Fruit fly (Drosophila melanogaster) whole organism, embryonic: ENCODE data around the gene fd96Ca.
A peak's percentile ranks its signal among the peaks of the same experiment; 100 is the strongest.

ENCODE experiments used
- Atf6 ChIP-seq: fragments of 200-800 bp; sonication (Bioruptor generic); IDR thresholded peaks from 2 replicates; pipeline ENCODE4 v1.3.6; 2022; ENCODE audit warnings: missing biosample characterization, missing genetic modification characterization
- CG10209 ChIP-seq: fragments of 200-800 bp; sonication (Bioruptor generic); optimal IDR thresholded peaks from 3 replicates; lab custom pipeline; 2017; ENCODE audit warnings: missing biosample characterization, mild to moderate bottlenecking, missing genetic modification characterization, missing genetic modification reagents
- CG1024 ChIP-seq: fragments of 200-800 bp; sonication (Bioruptor generic); IDR thresholded peaks from 2 replicates; pipeline ENCODE4 v1.3.6; 2022; ENCODE audit warnings: missing biosample characterization, missing genetic modification characterization
- CG10959 ChIP-seq: fragments of 200-800 bp; sonication (Bioruptor generic); IDR thresholded peaks from 2 replicates; pipeline ENCODE4 v1.3.6; 2022; ENCODE audit warnings: missing biosample characterization, missing genetic modification characterization
- CG12659 ChIP-seq: fragments of 200-800 bp; sonication (Bioruptor generic); optimal IDR thresholded peaks from 3 replicates; lab custom pipeline; 2017; ENCODE audit warnings: mild to moderate bottlenecking, missing biosample characterization, missing genetic modification reagents, missing genetic modification characterization
- CG13624 ChIP-seq: fragments of 200-800 bp; sonication (Bioruptor generic); optimal IDR thresholded peaks from 2 replicates; lab custom pipeline; 2016; ENCODE audit warnings: missing biosample characterization, missing genetic modification characterization
- CG14441 ChIP-seq: fragments of 200-800 bp; sonication (Bioruptor generic); IDR thresholded peaks from 2 replicates; pipeline ENCODE4 v1.3.6; 2022; ENCODE audit warnings: missing biosample characterization, missing genetic modification characterization
- CG15011 ChIP-seq: fragments of 200-800 bp; sonication (Bioruptor generic); optimal IDR thresholded peaks from 3 replicates; lab custom pipeline; 2018; ENCODE audit warnings: missing biosample characterization, mild to moderate bottlenecking, missing genetic modification characterization
- CG1602 ChIP-seq: fragments of 200-800 bp; sonication (Bioruptor generic); optimal IDR thresholded peaks from 3 replicates; lab custom pipeline; 2016; ENCODE audit warnings: missing biosample characterization, missing genetic modification characterization
- CG16779 ChIP-seq: fragments of 200-800 bp; sonication (Bioruptor generic); IDR thresholded peaks from 2 replicates; pipeline ENCODE4 v1.3.6; 2022; ENCODE audit warnings: missing biosample characterization, missing genetic modification characterization
- CG17568 ChIP-seq: fragments of 200-800 bp; sonication (Bioruptor generic); optimal IDR thresholded peaks from 2 replicates; lab custom pipeline; 2018; ENCODE audit warnings: missing biosample characterization, mild to moderate bottlenecking, missing genetic modification characterization, moderate library complexity
- CG2199 ChIP-seq: fragments of 200-800 bp; sonication (Bioruptor generic); IDR thresholded peaks from 3 replicates; pipeline ENCODE4 v1.3.6; 2022; ENCODE audit warnings: missing biosample characterization, missing genetic modification characterization
- CG31365 ChIP-seq: fragments of 200-800 bp; sonication (Bioruptor generic); optimal IDR thresholded peaks from 2 replicates; lab custom pipeline; 2018; ENCODE audit warnings: missing biosample characterization, mild to moderate bottlenecking, missing genetic modification characterization
- CG33557 ChIP-seq: fragments of 200-800 bp; sonication (Bioruptor generic); optimal IDR thresholded peaks from 2 replicates; lab custom pipeline; 2019; ENCODE audit warnings: missing biosample characterization, mild to moderate bottlenecking, missing genetic modification characterization, moderate library complexity
- CG42726 ChIP-seq: fragments of 200-800 bp; sonication (Bioruptor generic); IDR thresholded peaks from 2 replicates; pipeline ENCODE4 v1.3.6; 2022; ENCODE audit warnings: missing biosample characterization, missing genetic modification characterization; ENCODE audit not compliant: partially characterized antibody
- CG4707 ChIP-seq: fragments of 200-800 bp; sonication (Bioruptor generic); optimal IDR thresholded peaks from 2 replicates; lab custom pipeline; 2018; ENCODE audit warnings: missing biosample characterization, mild to moderate bottlenecking, missing genetic modification characterization, moderate library complexity
- CG6175 ChIP-seq: fragments of 200-800 bp; sonication (Bioruptor generic); IDR thresholded peaks from 3 replicates; pipeline ENCODE4 v1.3.6; 2022; ENCODE audit warnings: missing biosample characterization, missing genetic modification characterization
- CG7839 ChIP-seq: fragments of 200-800 bp; sonication (Bioruptor generic); optimal IDR thresholded peaks from 3 replicates; lab custom pipeline; 2018; ENCODE audit warnings: missing biosample characterization, mild to moderate bottlenecking, missing genetic modification characterization, moderate library complexity
- CG9437 ChIP-seq: fragments of 200-800 bp; sonication (Bioruptor generic); optimal IDR thresholded peaks from 2 replicates; lab custom pipeline; 2018; ENCODE audit warnings: missing biosample characterization, mild to moderate bottlenecking, missing genetic modification characterization
- CG9932 ChIP-seq: fragments of 200-800 bp; sonication (Bioruptor generic); IDR thresholded peaks from 2 replicates; pipeline ENCODE4 v1.3.6; 2022; ENCODE audit warnings: missing biosample characterization, missing genetic modification characterization
- Doc2 ChIP-seq: fragments of 200-800 bp; sonication (Bioruptor generic); IDR thresholded peaks from 2 replicates; pipeline ENCODE4 v1.3.6; 2022; ENCODE audit warnings: missing biosample characterization, missing genetic modification characterization
- H15 ChIP-seq: fragments of 200-800 bp; sonication (Bioruptor generic); IDR thresholded peaks from 3 replicates; pipeline ENCODE4 v1.3.6; 2022; ENCODE audit warnings: missing biosample characterization, missing genetic modification characterization
- Hmx ChIP-seq: fragments of 200-800 bp; sonication (Bioruptor generic); optimal IDR thresholded peaks from 2 replicates; lab custom pipeline; 2016; ENCODE audit warnings: missing biosample characterization, missing genetic modification characterization
- Hsf ChIP-seq: fragments of 200-800 bp; sonication (Bioruptor generic); optimal IDR thresholded peaks from 3 replicates; lab custom pipeline; 2016; ENCODE audit warnings: missing biosample characterization, missing genetic modification characterization
- Mrtf ChIP-seq: fragments of 200-800 bp; sonication (Bioruptor generic); IDR thresholded peaks from 3 replicates; pipeline ENCODE4 v1.3.6; 2022; ENCODE audit warnings: missing biosample characterization, missing genetic modification characterization
- Scr ChIP-seq: fragments of 200-800 bp; sonication (Bioruptor generic); IDR thresholded peaks from 2 replicates; pipeline ENCODE4 v1.3.6; 2022; ENCODE audit warnings: missing biosample characterization, missing genetic modification characterization; ENCODE audit not compliant: partially characterized antibody
- YL-1 ChIP-seq: fragments of 200-800 bp; sonication (Bioruptor generic); optimal IDR thresholded peaks from 3 replicates; lab custom pipeline; 2017; ENCODE audit warnings: missing biosample characterization, mild to moderate bottlenecking, missing genetic modification characterization
- abd-A ChIP-seq: fragments of 200-800 bp; sonication (Bioruptor generic); optimal IDR thresholded peaks from 3 replicates; lab custom pipeline; 2019; ENCODE audit warnings: missing biosample characterization, mild to moderate bottlenecking, missing genetic modification characterization, moderate library complexity
- ap ChIP-seq: fragments of 200-800 bp; sonication (Bioruptor generic); IDR thresholded peaks from 2 replicates; pipeline ENCODE4 v1.3.6; 2022; ENCODE audit warnings: missing biosample characterization, missing genetic modification characterization
- br ChIP-seq: fragments of >200 bp; optimal IDR thresholded peaks from 2 replicates; lab custom pipeline; 2017
- btn ChIP-seq: fragments of 200-800 bp; sonication (Bioruptor generic); optimal IDR thresholded peaks from 2 replicates; lab custom pipeline; 2016; ENCODE audit warnings: missing biosample characterization, missing genetic modification characterization
- crol ChIP-seq: fragments of 200-800 bp; sonication (Bioruptor generic); IDR thresholded peaks from 2 replicates; pipeline ENCODE4 v1.3.6; 2022; ENCODE audit warnings: missing biosample characterization, missing genetic modification characterization
- dan ChIP-seq: fragments of 200-800 bp; sonication (Bioruptor generic); IDR thresholded peaks from 2 replicates; pipeline ENCODE4 v1.3.6; 2022; ENCODE audit warnings: missing biosample characterization, missing genetic modification characterization
- disco-r ChIP-seq: fragments of 200-800 bp; sonication (Bioruptor generic); optimal IDR thresholded peaks from 2 replicates; lab custom pipeline; 2016; ENCODE audit warnings: missing biosample characterization, missing genetic modification characterization
- ewg ChIP-seq: fragments of 200-800 bp; sonication (Bioruptor generic); optimal IDR thresholded peaks from 3 replicates; lab custom pipeline; 2017; ENCODE audit warnings: mild to moderate bottlenecking, missing biosample characterization, missing genetic modification reagents, missing genetic modification characterization
- fd3F ChIP-seq: fragments of 200-800 bp; sonication (Bioruptor generic); optimal IDR thresholded peaks from 2 replicates; lab custom pipeline; 2018; ENCODE audit warnings: missing biosample characterization, mild to moderate bottlenecking, missing genetic modification characterization, moderate library complexity
- gem ChIP-seq: fragments of 200-800 bp; sonication (Bioruptor generic); optimal IDR thresholded peaks from 2 replicates; lab custom pipeline; 2019; ENCODE audit warnings: missing biosample characterization, mild to moderate bottlenecking, missing genetic modification characterization, moderate library complexity
- gt ChIP-seq: fragments of 200-800 bp; sonication (Bioruptor generic); IDR thresholded peaks from 2 replicates; pipeline ENCODE4 v1.3.6; 2022; ENCODE audit warnings: missing biosample characterization, missing genetic modification characterization
- jing ChIP-seq: fragments of 200-800 bp; sonication (Bioruptor generic); optimal IDR thresholded peaks from 2 replicates; lab custom pipeline; 2018; ENCODE audit warnings: missing biosample characterization, mild to moderate bottlenecking, missing genetic modification characterization
- kay ChIP-seq: fragments of 200-800 bp; sonication (Bioruptor generic); optimal IDR thresholded peaks from 2 replicates; lab custom pipeline; 2016; ENCODE audit warnings: missing biosample characterization, missing genetic modification characterization
- knrl ChIP-seq: fragments of 200-800 bp; sonication (Bioruptor generic); IDR thresholded peaks from 3 replicates; pipeline ENCODE4 v1.3.6; 2022; ENCODE audit warnings: missing biosample characterization, missing genetic modification characterization; ENCODE audit not compliant: partially characterized antibody
- lmd ChIP-seq: fragments of 200-800 bp; sonication (Bioruptor generic); IDR thresholded peaks from 2 replicates; pipeline ENCODE4 v1.3.6; 2022; ENCODE audit warnings: missing biosample characterization, missing genetic modification characterization
- lov ChIP-seq, 2 experiments: fragments of 200-800 bp in 1 of 2; fragments of >200 bp in 1 of 2; sonication (Bioruptor generic) in 1 of 2; IDR thresholded peaks in 1 of 2; optimal IDR thresholded peaks in 1 of 2; 2 replicates in 1 of 2; 3 replicates in 1 of 2; pipeline versions ENCODE4 v1.3.6 to Lab custom; 2017 to 2022; ENCODE audit warnings: missing biosample characterization in 1 of 2, missing genetic modification characterization in 1 of 2
- row ChIP-seq: fragments of 200-800 bp; sonication (Bioruptor generic); IDR thresholded peaks from 3 replicates; pipeline ENCODE4 v1.3.6; 2022; ENCODE audit warnings: missing biosample characterization, missing genetic modification characterization
- sens ChIP-seq: fragments of 200-800 bp; sonication (Bioruptor generic); peaks from one replicate; lab custom pipeline; 2016; ENCODE audit warnings: missing biosample characterization, missing genetic modification characterization
- slbo ChIP-seq: fragments of 200-800 bp; sonication (Bioruptor generic); IDR thresholded peaks from 2 replicates; pipeline ENCODE4 v1.3.6; 2022; ENCODE audit warnings: missing biosample characterization, missing genetic modification characterization
- slou ChIP-seq: fragments of 200-800 bp; sonication (Bioruptor generic); optimal IDR thresholded peaks from 3 replicates; lab custom pipeline; 2016; ENCODE audit warnings: missing biosample characterization, missing genetic modification characterization
- tgo ChIP-seq: fragments of 200-800 bp; sonication (Bioruptor generic); IDR thresholded peaks from 3 replicates; pipeline ENCODE4 v1.3.6; 2022; ENCODE audit warnings: missing biosample characterization, missing genetic modification characterization
- tna ChIP-seq: fragments of 200-800 bp; sonication (Bioruptor generic); IDR thresholded peaks from 2 replicates; pipeline ENCODE4 v1.3.6; 2022; ENCODE audit warnings: missing biosample characterization, missing genetic modification characterization; ENCODE audit not compliant: partially characterized antibody
- trem ChIP-seq: fragments of 200-800 bp; optimal IDR thresholded peaks from 3 replicates; lab custom pipeline; 2019; ENCODE audit warnings: missing biosample characterization, mild to moderate bottlenecking, missing genetic modification characterization, moderate library complexity
- zf30C ChIP-seq: fragments of 200-800 bp; sonication (Bioruptor generic); optimal IDR thresholded peaks from 3 replicates; lab custom pipeline; 2018; ENCODE audit warnings: missing biosample characterization, mild to moderate bottlenecking, missing genetic modification characterization

Gene fd96Ca

DNA sequence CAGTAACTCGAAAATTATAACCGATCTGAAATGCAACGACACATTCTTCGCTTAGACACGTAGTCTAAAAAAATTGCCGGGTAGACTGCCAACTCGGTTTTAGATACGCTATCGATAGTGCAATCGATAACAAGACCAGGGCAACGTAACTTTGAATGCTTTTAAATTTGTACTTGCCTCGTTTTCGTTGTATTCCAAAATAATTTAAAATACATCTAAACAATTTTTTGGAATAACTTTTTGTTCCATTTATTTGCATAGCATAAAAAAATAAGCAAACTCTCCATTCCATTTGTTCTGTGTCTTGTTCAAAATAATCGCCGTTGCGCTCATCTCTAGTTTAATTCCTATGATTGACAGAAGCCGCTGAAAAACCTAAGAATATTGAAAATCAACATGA is 12.9 kb upstream of the fd96Ca start, which contains the start of the genes Stt3B and CG11839 (continued):
- TF ChIP-seq abd-A (tag; lab: Kevin White, UChicago) (no peak), jing (GFP tag; lab: Kevin White, UChicago) (no peak), CG15011 (GFP tag; lab: Kevin White, UChicago) (no peak), CG2199 (0 out of 3 replicates have a peak, but pooled peaks have one; percentile 29), fd3F (GFP tag; lab: Kevin White, UChicago) (peak; percentile 62), CG1024 (GFP tag; lab: Robert Waterston, UW) (no peak), CG1602 (GFP tag; lab: Kevin White, UChicago) (peak; percentile 69), CG12659 (peak; percentile 85), CG31365 (tag; lab: Kevin White, UChicago) (no peak), ap (GFP tag; lab: Robert Waterston, UW) (no peak), tna (GFP tag; lab: Robert Waterston, UW) (peak; percentile 76; the same call in 1 of the 2 replicates), gem (tag; lab: Kevin White, UChicago) (no peak), CG10209 (GFP tag; lab: Kevin White, UChicago) (no peak), gt (no peak), tgo (no peak; the same call in 1 of the 3 replicates), CG4707 (GFP tag; lab: Kevin White, UChicago) (no peak), disco-r (peak; percentile 17), trem (tag; lab: Kevin White, UChicago) (peak; percentile 100), btn (GFP tag; lab: Kevin White, UChicago) (peak; percentile 43), crol (no peak), kay (GFP tag; lab: Kevin White, UChicago) (peak; percentile 48), zf30C (GFP tag; lab: Kevin White, UChicago) (no peak), slbo (no peak; the same call in 1 of the 2 replicates), CG14441 (GFP tag; lab: Robert Waterston, UW) (peak; percentile 79), row (GFP tag; lab: Robert Waterston, UW) (peak; percentile 95), Doc2 (GFP tag; lab: Robert Waterston, UW) (no peak), Hmx (GFP tag; lab: Kevin White, UChicago) (peak; percentile 6), CG9932 (GFP tag; lab: Robert Waterston, UW) (peak; percentile 87), YL-1 (GFP tag; lab: Kevin White, UChicago) (peak; percentile 79), CG17568 (GFP tag; lab: Kevin White, UChicago) (no peak), CG9437 (peak; percentile 71), Atf6 (peak; percentile 62; the same call in 1 of the 2 replicates), CG10959 (GFP tag; lab: Robert Waterston, UW) (no peak), Mrtf (GFP tag; lab: Robert Waterston, UW) (0 out of 3 replicates have a peak, but pooled peaks have one; percentile 13), CG33557 (GFP tag; lab: Kevin White, UChicago) (peak; percentile 54), knrl (GFP tag; lab: Robert Waterston, UW) (peak; percentile 96), lmd (GFP tag; lab: Robert Waterston, UW) (no peak; the same call in 1 of the 2 replicates), sens (peak; percentile 96), CG6175 (no peak), lov (optimal IDR thresholded peaks at IDR 0.05; lab: Kevin White, UChicago) (no peak), lov (GFP tag; IDR thresholded peaks at IDR 0.05; lab: Robert Waterston, UW) (no peak), CG7839 (tag; lab: Kevin White, UChicago) (no peak), slou (GFP tag; lab: Kevin White, UChicago) (peak; percentile 48), H15 (GFP tag; lab: Robert Waterston, UW) (no peak), dan (GFP tag; lab: Robert Waterston, UW) (no peak), CG13624 (peak; percentile 84), Scr (GFP tag; lab: Robert Waterston, UW) (peak; percentile 95), CG16779 (GFP tag; lab: Robert Waterston, UW) (no peak), ewg (GFP tag; lab: Kevin White, UChicago) (no peak), CG42726 (GFP tag; lab: Robert Waterston, UW) (peak; percentile 89; the same call in 1 of the 2 replicates), Hsf (peak; percentile 82), br (lab: Kevin White, UChicago) (no peak)
